Worm (Caenorhabditis elegans): ENCODE results near the gene F25B4.4.

F25B4.4 gene

ce11 chrV:5717237-5717935 lies 32.7 kb downstream of the F25B4.4 start, which contains the start of gene rga-3:
rga-3 (plus strand) TSS chrV:5717885.
- TF ChIP-seq lin-13 (GFP tag; optimal IDR thresholded peaks at IDR 0.05): no peak
- TF ChIP-seq elt-1 (tag; optimal IDR thresholded peaks at IDR 0.05): no peak
- no peak for TF ChIP-seq unc-62 (GFP tag; optimal IDR thresholded peaks at IDR 0.05)
- TF ChIP-seq fos-1 (tag; optimal IDR thresholded peaks at IDR 0.05): no peak
- no peak for TF ChIP-seq peb-1 (tag; optimal IDR thresholded peaks at IDR 0.05)
- no peak for TF ChIP-seq R02D3.7 (tag; optimal IDR thresholded peaks at IDR 0.05)
- no peak for TF ChIP-seq nhr-11 (tag; optimal IDR thresholded peaks at IDR 0.05)
- no peak for TF ChIP-seq lin-39 (tag; optimal IDR thresholded peaks at IDR 0.05)
- TF ChIP-seq Y55F3AM.14 (GFP tag; optimal IDR thresholded peaks at IDR 0.05): no peak
- no peak for TF ChIP-seq nhr-129 (tag; optimal IDR thresholded peaks at IDR 0.05)
- TF ChIP-seq ztf-1 (GFP tag; conservative IDR thresholded peaks at IDR 0.05): no peak
- no peak for TF ChIP-seq C34F6.9 (tag; optimal IDR thresholded peaks at IDR 0.05)
- no peak for TF ChIP-seq nhr-25 (tag; optimal IDR thresholded peaks at IDR 0.05)
- TF ChIP-seq skn-1 (tag; optimal IDR thresholded peaks at IDR 0.05): no peak

- no peak for TF ChIP-seq ceh-82 (tag; optimal IDR thresholded peaks at IDR 0.05)
- TF ChIP-seq lin-13 (GFP tag; optimal IDR thresholded peaks at IDR 0.05): no peak
- no peak for TF ChIP-seq nhr-12 (tag; optimal IDR thresholded peaks at IDR 0.05)
- TF ChIP-seq sem-4 (tag; optimal IDR thresholded peaks at IDR 0.05): no peak
- TF ChIP-seq nhr-11 (tag; optimal IDR thresholded peaks at IDR 0.05): no peak
- no peak for TF ChIP-seq nhr-6 (tag; optimal IDR thresholded peaks at IDR 0.05)
- no peak for TF ChIP-seq nhr-77 (tag; optimal IDR thresholded peaks at IDR 0.05)
- TF ChIP-seq ztf-1 (GFP tag; conservative IDR thresholded peaks at IDR 0.05): no peak
- TF ChIP-seq nhr-23 (tag; optimal IDR thresholded peaks at IDR 0.05): no peak
- TF ChIP-seq ceh-16 (tag; optimal IDR thresholded peaks at IDR 0.05): no peak
- no peak for TF ChIP-seq dmd-4 (tag; optimal IDR thresholded peaks at IDR 0.05)
- no peak for TF ChIP-seq Y55F3AM.14 (GFP tag; optimal IDR thresholded peaks at IDR 0.05)
- no peak for TF ChIP-seq ZK546.5 (tag; optimal IDR thresholded peaks at IDR 0.05)
These were observed 37.4 kb downstream of the F25B4.4 start for ce11 chrV:5722093-5722492.

- no peak for TF ChIP-seq crh-2 (tag; optimal IDR thresholded peaks at IDR 0.05)
These were observed 39.7 kb downstream of the F25B4.4 start for ce11 chrV:5724395-5724794.

- TF ChIP-seq mab-5 (tag; optimal IDR thresholded peaks at IDR 0.05): no peak
- TF ChIP-seq lsy-2 (tag; optimal IDR thresholded peaks at IDR 0.05): no peak
- TF ChIP-seq elt-3 (tag; optimal IDR thresholded peaks at IDR 0.05): no peak
- TF ChIP-seq nhr-6 (tag; optimal IDR thresholded peaks at IDR 0.05): no peak
- TF ChIP-seq ztf-1 (GFP tag; conservative IDR thresholded peaks at IDR 0.05): no peak
- TF ChIP-seq fos-1 (tag; optimal IDR thresholded peaks at IDR 0.05): no peak
- no peak for TF ChIP-seq skn-1 (tag; optimal IDR thresholded peaks at IDR 0.05)
- TF ChIP-seq nhr-21 (tag; optimal IDR thresholded peaks at IDR 0.05): no peak
- TF ChIP-seq ztf-4 (tag; optimal IDR thresholded peaks at IDR 0.05): no peak
These were observed 41.8 kb downstream of the F25B4.4 start, which contains the start of gene K09H11.4 for ce11 chrV:5726463-5726862. K09H11.4 (minus strand) TSS chrV:5726563.

DNA sequence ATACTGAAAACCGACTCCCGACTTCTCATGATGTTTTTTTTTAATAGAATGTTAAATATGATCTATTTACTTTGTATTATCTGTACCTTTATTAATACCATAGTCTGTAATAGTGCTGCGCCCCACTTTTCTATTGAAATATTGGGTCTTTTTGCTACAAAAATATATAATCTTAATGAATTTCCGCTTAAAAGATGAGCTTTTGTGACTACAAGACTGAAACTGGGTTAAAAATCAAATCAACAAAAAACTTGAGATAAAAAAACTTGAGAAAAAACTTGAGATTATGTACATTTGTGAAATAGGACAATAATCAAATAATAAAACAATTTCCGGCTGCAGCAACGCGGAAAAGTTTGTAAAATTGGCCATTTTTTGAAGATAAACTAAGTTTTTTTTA lies 46.1 kb downstream of the F25B4.4 start, which contains the start of gene K09H11.15:
TSS of gene K09H11.15 (minus strand) at position 101 of the 400 bp plus-strand sequence.
- TF ChIP-seq nhr-10 (tag; optimal IDR thresholded peaks at IDR 0.05) (no peak), unc-62 (GFP tag; optimal IDR thresholded peaks at IDR 0.05) (no peak), fos-1 (tag; optimal IDR thresholded peaks at IDR 0.05) (no peak), skn-1 (tag; optimal IDR thresholded peaks at IDR 0.05) (no peak), ztf-4 (tag; optimal IDR thresholded peaks at IDR 0.05) (no peak), dmd-4 (tag; optimal IDR thresholded peaks at IDR 0.05) (no peak), ceh-16 (tag; optimal IDR thresholded peaks at IDR 0.05) (no peak), unc-55 (GFP tag; optimal IDR thresholded peaks at IDR 0.05) (no peak), lin-13 (GFP tag; optimal IDR thresholded peaks at IDR 0.05) (no peak), lsy-2 (tag; optimal IDR thresholded peaks at IDR 0.05) (no peak), nhr-12 (tag; optimal IDR thresholded peaks at IDR 0.05) (no peak), R02D3.7 (tag; optimal IDR thresholded peaks at IDR 0.05) (no peak), sma-9 (GFP tag; optimal IDR thresholded peaks at IDR 0.05) (no peak), sma-9 (tag; optimal IDR thresholded peaks at IDR 0.05) (no peak), zag-1 (tag; optimal IDR thresholded peaks at IDR 0.05) (no peak)

Measured in whole organism, L2 larva.